Worm (Caenorhabditis elegans): ENCODE results near the gene srx-78.

DNA sequence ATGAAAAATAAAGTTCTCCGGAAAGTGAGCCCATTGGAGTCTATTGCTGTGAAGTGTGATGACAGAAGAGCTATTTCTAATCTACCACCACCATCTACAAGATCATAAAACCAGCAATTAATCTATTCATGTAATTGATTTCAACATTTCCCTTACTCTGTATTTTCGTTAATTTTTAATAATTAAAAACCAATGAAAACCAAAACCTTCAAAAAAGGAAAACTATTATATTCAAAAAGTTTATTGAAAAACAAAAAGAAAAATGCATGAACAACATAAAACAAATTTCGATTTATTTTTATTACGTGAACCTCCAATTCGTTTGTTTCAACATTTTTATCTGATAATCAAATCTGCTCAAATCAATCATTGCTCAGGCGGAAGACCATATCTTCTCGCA lies 4.6 kb downstream of the srx-78 start, which contains the start of gene C01G10.1:
- TF ChIP-seq R02D3.7 (tag; optimal IDR thresholded peaks at IDR 0.05) (no peak), egl-27 (tag; optimal IDR thresholded peaks at IDR 0.05) (no peak), nhr-11 (tag; optimal IDR thresholded peaks at IDR 0.05) (no peak), nhr-77 (tag; optimal IDR thresholded peaks at IDR 0.05) (no peak), mdl-1 (tag; optimal IDR thresholded peaks at IDR 0.05) (no peak), ZK546.5 (tag; optimal IDR thresholded peaks at IDR 0.05) (no peak), nhr-76 (tag; optimal IDR thresholded peaks at IDR 0.05) (no peak), elt-2 (tag; optimal IDR thresholded peaks at IDR 0.05) (no peak), ztf-11 (tag; optimal IDR thresholded peaks at IDR 0.05) (no peak), pha-4 (tag; optimal IDR thresholded peaks at IDR 0.05) (no peak), lin-39 (tag; optimal IDR thresholded peaks at IDR 0.05) (no peak), elt-1 (tag; optimal IDR thresholded peaks at IDR 0.05) (no peak), ztf-4 (tag; optimal IDR thresholded peaks at IDR 0.05) (no peak), daf-12 (tag; optimal IDR thresholded peaks at IDR 0.05) (no peak)
